Fruit fly (Drosophila melanogaster) whole organism: ENCODE data around the gene Sf3b3.

Source experiments
- CG8478 ChIP-seq: fragments of >200 bp; optimal IDR thresholded peaks from 2 replicates; lab custom pipeline; 2018; ENCODE audit warnings: inconsistent platforms
- psq ChIP-seq: fragments of >200 bp; optimal IDR thresholded peaks from 2 replicates; lab custom pipeline; 2017
- usp ChIP-seq: fragments of >200 bp; optimal IDR thresholded peaks from 2 replicates; lab custom pipeline; 2017; ENCODE audit warnings: missing biosample characterization, missing genetic modification characterization, mixed read lengths

DNA sequence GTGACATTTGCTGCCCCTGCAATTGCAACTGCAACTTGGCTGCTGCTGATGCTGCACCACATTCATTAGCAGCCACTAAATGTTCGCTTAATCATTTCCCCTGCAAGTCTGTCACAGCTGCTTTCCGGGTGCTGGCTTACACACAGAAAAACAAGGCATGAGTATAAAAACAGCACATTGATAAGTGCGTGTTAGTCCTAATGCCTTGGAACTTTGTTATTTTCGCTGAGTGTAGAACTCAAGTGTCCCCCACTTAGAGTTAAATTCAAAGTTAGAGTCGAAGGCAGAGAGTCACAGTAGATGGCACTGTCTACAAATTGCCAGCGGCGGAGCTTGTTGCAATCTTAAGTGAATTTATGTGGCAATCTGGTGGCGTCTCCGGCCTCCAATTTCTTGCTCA lies 19.3 kb downstream of the Sf3b3 start:
- no peak for TF ChIP-seq CG8478 (lab: Kevin White, UChicago)
- TF ChIP-seq psq (lab: Kevin White, UChicago), result no peak
- TF ChIP-seq usp, result no peak
